Worm (Caenorhabditis elegans) whole organism, young adult: ENCODE results near the gene dohh-1.

Experiments
- F10E7.11 ChIP-seq: sonication (generic microtip); optimal IDR thresholded peaks from 2 replicates; lab custom pipeline; 2017; ENCODE audit warnings: mild to moderate bottlenecking, missing genetic modification characterization, moderate library complexity, missing compliant biosample characterization
- hsf-1 ChIP-seq: fragments of 200-800 bp; sonication (Bioruptor generic); IDR thresholded peaks from 2 replicates; pipeline ENCODE4 v1.3.6; 2022; ENCODE audit warnings: missing genetic modification reagents, missing genetic modification characterization, missing compliant biosample characterization
- let-526 ChIP-seq: fragments of 200-800 bp; sonication (Bioruptor generic); IDR thresholded peaks from 2 replicates; pipeline ENCODE4 v1.3.6; 2022; ENCODE audit warnings: missing genetic modification reagents, missing genetic modification characterization, missing compliant biosample characterization
- nhr-90 ChIP-seq: sonication (generic microtip); optimal IDR thresholded peaks from 2 replicates; lab custom pipeline; 2016; ENCODE audit warnings: missing genotype, mild to moderate bottlenecking, missing genetic modification characterization, missing compliant biosample characterization
- unc-130 ChIP-seq: sonication (generic microtip); optimal IDR thresholded peaks from 2 replicates; lab custom pipeline; 2016; ENCODE audit warnings: missing genetic modification reagents, missing genetic modification characterization, missing compliant biosample characterization
- ztf-3 ChIP-seq: fragments of 200-800 bp; sonication (Bioruptor generic); optimal IDR thresholded peaks from 2 replicates; lab custom pipeline; 2018; ENCODE audit warnings: mild to moderate bottlenecking, missing genetic modification characterization, missing compliant biosample characterization

- TF ChIP-seq let-526 (GFP tag; lab: Robert Waterston, UW) (no peak), unc-130 (GFP tag; lab: Kevin White, UChicago) (no peak), nhr-90 (no peak), F10E7.11 (tag; lab: Kevin White, UChicago) (no peak), ztf-3 (GFP tag; lab: Kevin White, UChicago) (no peak), hsf-1 (0 out of 2 replicates have a peak, but pooled peaks have one; percentile 13)
Measured at ce11 chrII:10558962-10559415, 20.8 kb upstream of the dohh-1 start.
